Worm (Caenorhabditis elegans) whole organism, late embryonic: ENCODE results near the gene F49C12.6.

ENCODE experiments used
- fkh-10 ChIP-seq: fragments of 150-350 bp; optimal IDR thresholded peaks from 2 replicates; lab custom pipeline; 2014; ENCODE audit warnings: missing biosample characterization, missing genetic modification reagents, missing genetic modification characterization
- pha-4 ChIP-seq: fragments of 150-350 bp; optimal IDR thresholded peaks from 2 replicates; lab custom pipeline; 2018; ENCODE audit warnings: missing biosample characterization, missing genetic modification reagents, missing genetic modification characterization

DNA sequence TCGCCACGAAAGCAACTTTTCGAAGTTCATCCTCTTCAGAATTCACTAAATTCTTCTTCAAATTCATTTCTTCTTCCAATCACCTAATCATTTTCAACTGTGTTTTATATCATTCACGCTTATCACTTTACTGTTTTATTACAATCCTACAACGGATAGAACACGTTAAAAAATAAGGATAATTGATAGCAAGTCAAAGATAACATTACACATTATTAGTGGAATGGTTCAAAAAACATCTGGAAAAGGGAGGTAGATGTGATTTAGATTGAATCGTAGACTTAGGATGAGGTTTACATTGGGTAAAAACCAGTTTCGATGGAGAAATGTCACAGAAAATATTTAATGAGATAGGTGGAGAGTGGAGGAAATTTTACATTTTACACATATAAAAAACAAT is 47.2 kb downstream of the F49C12.6 start, which contains the start of gene col-120:
- TF ChIP-seq pha-4 (tag; lab: Kevin White, UChicago) = no peak
- no peak for TF ChIP-seq fkh-10 (GFP tag; lab: Kevin White, UChicago)
